Worm (Caenorhabditis elegans) whole organism, L4 larva: ENCODE results near the gene F35H8.2.

ENCODE experiments used
- R02D3.7 ChIP-seq: fragments of 150-350 bp; sonication (generic microtip); optimal IDR thresholded peaks from 3 replicates; lab custom pipeline; 2014; ENCODE audit warnings: missing biosample characterization, missing genetic modification characterization
- arid-1 ChIP-seq: fragments of 200-800 bp; sonication (Bioruptor generic); conservative IDR thresholded peaks from 2 replicates; pipeline ENCODE4 v1.3.6; 2022; ENCODE audit warnings: missing genetic modification reagents, missing genetic modification characterization, missing compliant biosample characterization
- mep-1 ChIP-seq: fragments of 150-350 bp; sonication (generic microtip); optimal IDR thresholded peaks from 3 replicates; lab custom pipeline; 2014; ENCODE audit warnings: missing biosample characterization, missing genetic modification characterization
- nhr-6 ChIP-seq: fragments of 150-350 bp; optimal IDR thresholded peaks from 2 replicates; lab custom pipeline; 2014; ENCODE audit warnings: missing biosample characterization, missing genetic modification characterization
- pha-4 ChIP-seq, 2 experiments: fragments of 150-350 bp in 1 of 2; fragments of 200-800 bp in 1 of 2; sonication (Bioruptor generic) in 1 of 2; IDR thresholded peaks in 1 of 2; optimal IDR thresholded peaks in 1 of 2; 2 replicates each; pipeline versions ENCODE4 v1.3.6 to Lab custom; 2014 to 2022; ENCODE audit warnings: missing genetic modification characterization in 2 of 2, missing genetic modification reagents in 2 of 2, missing biosample characterization in 1 of 2, missing compliant biosample characterization in 1 of 2
- sdz-12 ChIP-seq: fragments of 200-800 bp; sonication (Bioruptor generic); optimal IDR thresholded peaks from 2 replicates; lab custom pipeline; 2018; ENCODE audit warnings: mild to moderate bottlenecking, missing genetic modification characterization, missing compliant biosample characterization
- snpc-4 ChIP-seq: fragments of 150-350 bp; optimal IDR thresholded peaks from 2 replicates; lab custom pipeline; 2014; ENCODE audit warnings: missing biosample characterization, missing genetic modification characterization

ce11 chrII:9594924-9595323 is 39.6 kb downstream of the F35H8.2 start, which contains the start of gene E02H1.5:
- TF ChIP-seq nhr-6 (tag; lab: Kevin White, UChicago) (no peak), snpc-4 (no peak), R02D3.7 (tag; lab: Kevin White, UChicago) (no peak), pha-4 (GFP tag; IDR thresholded peaks at IDR 0.05; lab: Robert Waterston, UW) (no peak), pha-4 (tag; optimal IDR thresholded peaks at IDR 0.05; lab: Kevin White, UChicago) (no peak), mep-1 (tag; lab: Kevin White, UChicago) (no peak), arid-1 (GFP tag; lab: Robert Waterston, UW) (no peak), sdz-12 (GFP tag; lab: Kevin White, UChicago) (no peak)
